Worm (Caenorhabditis elegans) whole organism, L1 larva: ENCODE measurements around the gene nars-2.
A peak's percentile ranks its signal among the peaks of the same experiment; 100 is the strongest.

Experiments
- C16A3.4 ChIP-seq: fragments of 150-350 bp; optimal IDR thresholded peaks from 2 replicates; lab custom pipeline; 2014; ENCODE audit warnings: missing biosample characterization, missing genetic modification characterization
- aha-1 ChIP-seq: fragments of 150-350 bp; optimal IDR thresholded peaks from 2 replicates; lab custom pipeline; 2014; ENCODE audit warnings: missing biosample characterization, missing genetic modification characterization
- blmp-1 ChIP-seq: fragments of 150-350 bp; optimal IDR thresholded peaks from 2 replicates; lab custom pipeline; 2014; ENCODE audit warnings: missing biosample characterization, missing genetic modification characterization
- ceh-82 ChIP-seq, 3 experiments: fragments of 150-350 bp in 1 of 3; sonication (generic microtip) in 2 of 3; optimal IDR thresholded peaks; 2 replicates each; lab custom pipeline; 2014 to 2017; ENCODE audit warnings: missing biosample characterization in 3 of 3, missing genetic modification characterization in 3 of 3
- ceh-88 ChIP-seq: fragments of 200-800 bp; sonication (Bioruptor generic); IDR thresholded peaks from 2 replicates; pipeline ENCODE4 v1.3.6; 2022; ENCODE audit warnings: missing genetic modification characterization, missing compliant biosample characterization
- dpl-1 ChIP-seq, 3 experiments: fragments of 150-350 bp in 2 of 3; sonication (generic microtip) in 1 of 3; optimal IDR thresholded peaks; 2 replicates each; lab custom pipeline; 2014 to 2017; ENCODE audit warnings: missing biosample characterization in 3 of 3, missing genetic modification characterization in 3 of 3, missing genetic modification reagents in 3 of 3
- dsc-1 ChIP-seq: sonication (generic microtip); optimal IDR thresholded peaks from 2 replicates; lab custom pipeline; 2016; ENCODE audit warnings: mild to moderate bottlenecking, missing genetic modification characterization, missing compliant biosample characterization
- efl-1 ChIP-seq, 4 experiments: fragments of 150-350 bp; optimal IDR thresholded peaks in 3 of 4; peaks in 1 of 4; 1 replicate in 1 of 4; 2 replicates in 3 of 4; lab custom pipeline; 2014; ENCODE audit warnings: missing biosample characterization in 2 of 4, missing genetic modification characterization in 2 of 4, missing genetic modification reagents in 2 of 4
- elt-2 ChIP-seq: sonication (generic microtip); optimal IDR thresholded peaks from 2 replicates; lab custom pipeline; 2016; ENCODE audit warnings: missing genetic modification characterization, mild to moderate bottlenecking, inconsistent platforms, missing compliant biosample characterization, missing genetic modification reagents
- hpl-2 ChIP-seq: fragments of 150-350 bp; optimal IDR thresholded peaks from 2 replicates; lab custom pipeline; 2014; ENCODE audit warnings: missing biosample characterization, missing genetic modification reagents, missing genetic modification characterization
- irx-1 ChIP-seq: sonication (generic microtip); optimal IDR thresholded peaks from 2 replicates; lab custom pipeline; 2016; ENCODE audit warnings: missing genetic modification characterization, missing compliant biosample characterization
- jun-1 ChIP-seq: fragments of 150-350 bp; optimal IDR thresholded peaks from 2 replicates; lab custom pipeline; 2014; ENCODE audit warnings: missing biosample characterization, missing genetic modification reagents, missing genetic modification characterization
- lin-14 ChIP-seq: fragments of 200-800 bp; sonication (Bioruptor generic); optimal IDR thresholded peaks from 2 replicates; lab custom pipeline; 2018; ENCODE audit warnings: mild to moderate bottlenecking, missing genetic modification characterization, moderate library complexity, missing compliant biosample characterization
- lin-15B ChIP-seq: fragments of 150-350 bp; sonication (generic microtip); optimal IDR thresholded peaks from 3 replicates; lab custom pipeline; 2014; ENCODE audit warnings: missing biosample characterization, missing genetic modification characterization
- lin-39 ChIP-seq: fragments of 150-350 bp; optimal IDR thresholded peaks from 2 replicates; lab custom pipeline; 2014; ENCODE audit warnings: missing biosample characterization, missing genetic modification reagents, missing genetic modification characterization
- lir-3 ChIP-seq: sonication (generic microtip); optimal IDR thresholded peaks from 2 replicates; lab custom pipeline; 2016; ENCODE audit warnings: mild to moderate bottlenecking, missing genetic modification characterization, moderate library complexity, missing compliant biosample characterization; ENCODE audit not compliant: poor library complexity
- lsy-2 ChIP-seq, 2 experiments: fragments of 150-350 bp; optimal IDR thresholded peaks; 2 replicates each; lab custom pipeline; 2014; ENCODE audit warnings: missing biosample characterization in 2 of 2, missing genetic modification characterization in 2 of 2
- mab-9 ChIP-seq: fragments of 200-800 bp; sonication (Bioruptor generic); IDR thresholded peaks from 2 replicates; pipeline ENCODE4 v1.3.6; 2022; ENCODE audit warnings: missing genetic modification reagents, missing genetic modification characterization, missing compliant biosample characterization
- mdl-1 ChIP-seq, 2 experiments: fragments of 150-350 bp; optimal IDR thresholded peaks; 2 replicates each; lab custom pipeline; 2014 to 2017; ENCODE audit warnings: missing biosample characterization in 2 of 2, missing genetic modification characterization in 2 of 2, inconsistent platforms in 1 of 2
- mep-1 ChIP-seq: fragments of 150-350 bp; optimal IDR thresholded peaks from 2 replicates; lab custom pipeline; 2014; ENCODE audit warnings: missing biosample characterization, missing genetic modification characterization
- nhr-11 ChIP-seq: fragments of 150-350 bp; optimal IDR thresholded peaks from 2 replicates; lab custom pipeline; 2014; ENCODE audit warnings: missing biosample characterization, missing genetic modification characterization
- nhr-19 ChIP-seq: fragments of 200-800 bp; sonication (Bioruptor generic); conservative IDR thresholded peaks from 2 replicates; pipeline ENCODE4 v1.3.6; 2022; ENCODE audit warnings: missing genetic modification characterization, missing compliant biosample characterization
- nhr-20 ChIP-seq: sonication (generic microtip); optimal IDR thresholded peaks from 2 replicates; lab custom pipeline; 2016; ENCODE audit warnings: mild to moderate bottlenecking, missing genetic modification characterization, missing compliant biosample characterization
- nhr-237 ChIP-seq: fragments of 150-350 bp; optimal IDR thresholded peaks from 2 replicates; lab custom pipeline; 2014; ENCODE audit warnings: missing biosample characterization, missing genetic modification characterization
- nhr-28 ChIP-seq: fragments of 150-350 bp; optimal IDR thresholded peaks from 2 replicates; lab custom pipeline; 2014; ENCODE audit warnings: missing biosample characterization, missing genetic modification characterization
- nhr-47 ChIP-seq: sonication (generic microtip); optimal IDR thresholded peaks from 2 replicates; lab custom pipeline; 2016; ENCODE audit warnings: mild to moderate bottlenecking, missing genetic modification characterization, moderate library complexity, missing compliant biosample characterization
- nhr-71 ChIP-seq: sonication (generic microtip); optimal IDR thresholded peaks from 2 replicates; lab custom pipeline; 2016; ENCODE audit warnings: mild to moderate bottlenecking, missing genetic modification characterization, moderate library complexity, missing compliant biosample characterization
- nhr-76 ChIP-seq: sonication (generic microtip); optimal IDR thresholded peaks from 2 replicates; lab custom pipeline; 2017; ENCODE audit warnings: missing biosample characterization, missing genetic modification characterization
- nhr-84 ChIP-seq: sonication (generic microtip); optimal IDR thresholded peaks from 2 replicates; lab custom pipeline; 2017; ENCODE audit warnings: missing biosample characterization, missing genetic modification characterization
- nhr-85 ChIP-seq: sonication (generic microtip); peaks from one replicate; lab custom pipeline; 2016; ENCODE audit warnings: missing genetic modification characterization, inconsistent platforms, missing compliant biosample characterization
- nhr-90 ChIP-seq: sonication (generic microtip); optimal IDR thresholded peaks from 2 replicates; lab custom pipeline; 2016; ENCODE audit warnings: mild to moderate bottlenecking, missing genetic modification characterization, missing compliant biosample characterization; ENCODE audit not compliant: poor library complexity
- pag-3 ChIP-seq: sonication (generic microtip); optimal IDR thresholded peaks from 2 replicates; lab custom pipeline; 2017; ENCODE audit warnings: missing genetic modification characterization, mild to moderate bottlenecking, missing compliant biosample characterization, antibody characterized with exemption, borderline replicate concordance; ENCODE audit not compliant: insufficient read depth
- snu-23 ChIP-seq: sonication (generic microtip); optimal IDR thresholded peaks from 2 replicates; lab custom pipeline; 2016; ENCODE audit warnings: missing genetic modification characterization, missing compliant biosample characterization
- sox-4 ChIP-seq: sonication (generic microtip); optimal IDR thresholded peaks from 2 replicates; lab custom pipeline; 2016; ENCODE audit warnings: missing genetic modification characterization, missing compliant biosample characterization
- sptf-1 ChIP-seq: fragments of 150-350 bp; optimal IDR thresholded peaks from 2 replicates; lab custom pipeline; 2014; ENCODE audit warnings: missing biosample characterization, missing genetic modification characterization
- sup-37 ChIP-seq: fragments of 200-800 bp; sonication (Bioruptor generic); optimal IDR thresholded peaks from 2 replicates; lab custom pipeline; 2018; ENCODE audit warnings: mild to moderate bottlenecking, missing genetic modification characterization, missing compliant biosample characterization
- swsn-7 ChIP-seq: sonication (generic microtip); optimal IDR thresholded peaks from 2 replicates; lab custom pipeline; 2016; ENCODE audit warnings: missing genetic modification characterization, missing compliant biosample characterization
- tbx-2 ChIP-seq: sonication (generic microtip); optimal IDR thresholded peaks from 2 replicates; lab custom pipeline; 2016; ENCODE audit warnings: missing genetic modification characterization, missing compliant biosample characterization
- unc-130 ChIP-seq: fragments of 150-350 bp; optimal IDR thresholded peaks from 2 replicates; lab custom pipeline; 2017; ENCODE audit warnings: missing biosample characterization, missing genetic modification characterization, inconsistent platforms
- xbp-1 ChIP-seq: sonication (generic microtip); optimal IDR thresholded peaks from 2 replicates; lab custom pipeline; 2016; ENCODE audit warnings: missing genetic modification characterization, missing compliant biosample characterization
- zag-1 ChIP-seq: fragments of 150-350 bp; optimal IDR thresholded peaks from 2 replicates; lab custom pipeline; 2014; ENCODE audit warnings: missing biosample characterization, missing genetic modification characterization
- ztf-11 ChIP-seq, 2 experiments: sonication (generic microtip); optimal IDR thresholded peaks; 2 replicates each; lab custom pipeline; 2016 to 2017; ENCODE audit warnings: missing genetic modification characterization in 2 of 2, missing biosample characterization in 1 of 2, missing compliant biosample characterization in 1 of 2
- ztf-4 ChIP-seq: fragments of 150-350 bp; optimal IDR thresholded peaks from 2 replicates; lab custom pipeline; 2014; ENCODE audit warnings: missing biosample characterization, missing genetic modification characterization

Gene nars-2

DNA sequence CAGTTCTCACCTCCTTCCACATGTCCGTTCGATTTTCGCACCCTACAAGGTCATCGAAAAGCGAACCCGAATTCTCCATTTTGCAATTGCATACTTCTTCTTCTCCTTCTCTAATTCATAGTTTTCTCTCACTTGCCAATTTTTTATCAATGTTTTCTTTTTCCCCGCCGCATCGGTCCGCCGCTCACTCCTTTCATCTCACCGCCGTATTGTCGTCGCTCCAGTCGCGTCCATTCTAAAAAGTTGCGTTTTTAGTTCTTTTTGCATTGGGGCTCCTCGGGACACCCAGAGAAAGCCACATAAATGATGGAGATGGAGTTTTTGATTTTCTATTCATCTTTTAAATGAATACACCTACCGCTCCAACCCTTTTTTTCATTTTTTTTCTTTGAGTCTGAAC lies 49.2 kb downstream of the nars-2 start:
- TF ChIP-seq ztf-4 (tag; lab: Kevin White, UChicago) (no peak), dsc-1 (tag; lab: Kevin White, UChicago) (peak; percentile 15), pag-3 (no peak), lin-14 (GFP tag; lab: Kevin White, UChicago) (peak; percentile 44), blmp-1 (tag; lab: Kevin White, UChicago) (peak; percentile 45), nhr-85 (tag; lab: Kevin White, UChicago) (peak; percentile 59)

DNA sequence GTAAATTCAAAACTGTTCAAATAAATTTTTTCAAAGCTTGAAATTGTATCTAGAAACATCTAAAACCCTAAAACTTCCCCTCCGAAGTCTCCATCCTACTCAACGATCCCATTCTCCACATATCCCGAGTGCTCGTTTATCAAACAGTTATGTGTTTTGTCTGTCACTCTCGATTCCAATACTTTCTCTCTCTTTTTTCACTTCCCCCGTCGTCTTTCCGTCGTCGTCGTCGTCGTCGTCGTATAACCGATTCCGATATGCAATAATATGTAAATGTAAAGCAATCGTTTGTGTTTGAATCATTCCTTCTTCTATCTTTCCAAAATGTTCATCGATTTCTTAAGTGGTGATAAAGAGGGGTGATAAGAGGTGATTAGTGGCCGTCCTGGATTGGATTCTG lies 52.2 kb downstream of the nars-2 start:
- TF ChIP-seq blmp-1 (tag; lab: Kevin White, UChicago), result peak; percentile 54
- no peak for TF ChIP-seq aha-1 (tag; lab: Kevin White, UChicago)

DNA sequence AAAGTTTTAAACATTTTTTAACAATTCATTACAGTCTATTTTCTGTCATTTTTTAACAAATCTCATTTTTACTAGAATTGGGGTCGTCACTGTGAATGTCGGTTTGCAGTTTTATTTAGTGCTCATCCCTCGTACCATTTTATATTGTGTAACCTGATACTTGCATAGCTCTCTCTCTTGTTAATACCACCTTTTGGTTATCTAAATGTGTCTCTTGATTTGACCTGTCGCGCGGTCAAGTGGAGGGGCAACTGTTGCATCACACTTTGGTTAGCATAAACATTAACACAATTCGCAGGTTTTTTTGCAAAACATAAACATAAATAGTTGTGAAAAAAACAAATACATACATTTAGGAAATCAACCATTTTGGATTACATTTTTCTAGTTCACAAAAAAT lies 53.7 kb downstream of the nars-2 start:
- TF ChIP-seq C16A3.4 (tag; lab: Kevin White, UChicago) (no peak), efl-1 (optimal IDR thresholded peaks at IDR 0.05; lab: Kevin White, UChicago) (no peak), efl-1 (GFP tag; optimal IDR thresholded peaks at IDR 0.05 in 1 of 2; lab: Kevin White, UChicago) (peak in 1 of 2 experiments; percentile 11), jun-1 (tag; lab: Kevin White, UChicago) (no peak), nhr-90 (tag; lab: Kevin White, UChicago) (no peak), xbp-1 (tag; lab: Kevin White, UChicago) (no peak), nhr-20 (tag; lab: Kevin White, UChicago) (no peak)

DNA sequence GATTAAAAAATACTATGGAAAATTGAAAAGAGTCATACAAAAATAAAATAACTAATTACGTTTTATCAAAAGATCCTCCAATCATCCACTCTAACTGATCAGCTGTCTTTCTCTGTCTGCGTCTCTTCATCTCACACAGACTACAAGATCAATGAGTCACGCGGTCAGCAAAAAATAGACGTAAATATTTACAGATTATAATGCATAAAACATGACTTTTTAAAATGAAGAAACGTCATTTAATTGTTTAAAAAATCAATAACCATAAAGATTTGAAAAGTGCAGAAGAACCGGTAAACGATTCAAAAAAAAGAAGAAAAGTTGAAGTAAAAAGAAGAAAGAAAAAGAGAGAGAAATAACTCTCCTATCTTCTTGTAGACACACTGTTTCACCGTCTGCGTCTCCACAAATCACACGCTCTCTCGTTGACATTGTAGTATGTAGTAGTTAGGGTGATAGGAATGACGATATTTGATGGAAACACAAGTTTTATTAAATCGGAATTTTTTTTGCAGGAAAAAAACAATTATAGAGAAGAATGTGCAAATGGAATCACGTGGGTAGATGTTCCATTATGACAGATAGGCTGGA lies 55.7 kb downstream of the nars-2 start:
- no peak for TF ChIP-seq nhr-84 (tag; lab: Kevin White, UChicago)
- peak; percentile 81 for TF ChIP-seq nhr-71 (tag; lab: Kevin White, UChicago)
- peak; percentile 11 for TF ChIP-seq tbx-2
- peak; percentile 56 for TF ChIP-seq nhr-90 (tag; lab: Kevin White, UChicago)
- peak; percentile 72 for TF ChIP-seq mep-1 (tag; lab: Kevin White, UChicago)
- TF ChIP-seq dpl-1 (GFP tag; optimal IDR thresholded peaks at IDR 0.05; lab: Kevin White, UChicago), result peak in 1 of 3 experiments; percentile 8
- peak in 1 of 2 experiments; percentile 16 for TF ChIP-seq efl-1 (optimal IDR thresholded peaks at IDR 0.05; lab: Kevin White, UChicago)
- TF ChIP-seq efl-1 (GFP tag; optimal IDR thresholded peaks at IDR 0.05 in 1 of 2; lab: Kevin White, UChicago), result peak; percentile 16 to 88
- TF ChIP-seq lin-15B, result no peak
- TF ChIP-seq nhr-20 (tag; lab: Kevin White, UChicago), result peak; percentile 73
- peak; percentile 61 for TF ChIP-seq snu-23 (GFP tag; lab: Kevin White, UChicago)
- peak; percentile 30 for TF ChIP-seq swsn-7 (tag; lab: Kevin White, UChicago)
- TF ChIP-seq sptf-1 (tag; lab: Kevin White, UChicago), result no peak
- TF ChIP-seq lin-14 (GFP tag; lab: Kevin White, UChicago), result peak; percentile 66
- TF ChIP-seq nhr-85 (tag; lab: Kevin White, UChicago), result peak; percentile 78
- TF ChIP-seq ztf-11 (tag; optimal IDR thresholded peaks at IDR 0.05; lab: Kevin White, UChicago), result no peak
- TF ChIP-seq elt-2 (tag; lab: Kevin White, UChicago), result peak; percentile 65
- peak; percentile 32; the same call in 1 of the 2 replicates for TF ChIP-seq nhr-19 (GFP tag; lab: Robert Waterston, UW)
- TF ChIP-seq lsy-2 (tag; optimal IDR thresholded peaks at IDR 0.05; lab: Kevin White, UChicago), result peak; percentile 36 to 45
- TF ChIP-seq dsc-1 (tag; lab: Kevin White, UChicago), result peak; percentile 3
- peak; percentile 42 for TF ChIP-seq irx-1 (tag; lab: Kevin White, UChicago)
- TF ChIP-seq nhr-237, result no peak
- no peak for TF ChIP-seq nhr-76 (tag; lab: Kevin White, UChicago)
- peak; percentile 42 for TF ChIP-seq unc-130 (tag; lab: Kevin White, UChicago)
- no peak for TF ChIP-seq sup-37
- TF ChIP-seq sox-4 (tag; lab: Kevin White, UChicago), result no peak
- peak in 1 of 2 experiments; percentile 33 for TF ChIP-seq mdl-1 (tag; optimal IDR thresholded peaks at IDR 0.05; lab: Kevin White, UChicago)
- TF ChIP-seq nhr-11, result peak; percentile 20
- TF ChIP-seq zag-1 (tag; lab: Kevin White, UChicago), result no peak
- peak; percentile 30 for TF ChIP-seq nhr-28 (tag; lab: Kevin White, UChicago)
- no peak for TF ChIP-seq ceh-88 (GFP tag; lab: Robert Waterston, UW)
- no peak for TF ChIP-seq hpl-2 (GFP tag; lab: Kevin White, UChicago)
- peak; percentile 43 for TF ChIP-seq blmp-1 (tag; lab: Kevin White, UChicago)
- peak; percentile 15 for TF ChIP-seq lir-3 (tag; lab: Kevin White, UChicago)
- no peak for TF ChIP-seq lin-39 (tag; lab: Kevin White, UChicago)
- TF ChIP-seq ceh-82 (tag; optimal IDR thresholded peaks at IDR 0.05; lab: Kevin White, UChicago), result no peak
- no peak for TF ChIP-seq pag-3
- TF ChIP-seq nhr-47 (tag; lab: Kevin White, UChicago), result peak; percentile 22
- TF ChIP-seq mab-9, result no peak
